Worm (Caenorhabditis elegans): ENCODE data around the gene sshk-1.

sshk-1 gene

ce11 chrV:20815842-20816241 lies at the start of gene sshk-1:
Gene sshk-1 (plus strand): TSS chrV:20816142.
- TF ChIP-seq tra-4 (tag; optimal IDR thresholded peaks at IDR 0.05) (no peak), pes-1 (GFP tag; IDR thresholded peaks at IDR 0.05) (no peak), ets-7 (tag; optimal IDR thresholded peaks at IDR 0.05) (no peak), ceh-13 (GFP tag; optimal IDR thresholded peaks at IDR 0.05) (no peak), hmg-4 (GFP tag; optimal IDR thresholded peaks at IDR 0.05) (no peak), hmbx-1 (tag; optimal IDR thresholded peaks at IDR 0.05) (no peak)

ce11 chrV:20770061-20770460 lies 45.9 kb upstream of the sshk-1 start, which contains the start of gene elp-1:
Gene elp-1 (minus strand): TSS chrV:20770161.
- TF ChIP-seq hnd-1 (tag; optimal IDR thresholded peaks at IDR 0.05) (no peak), aly-1 (tag; optimal IDR thresholded peaks at IDR 0.05) (no peak), tbx-37 (GFP tag; conservative IDR thresholded peaks at IDR 0.05) (no peak), sea-1 (GFP tag; conservative IDR thresholded peaks at IDR 0.05) (no peak), scrt-1 (GFP tag; IDR thresholded peaks at IDR 0.05) (no peak), ceh-36 (tag; optimal IDR thresholded peaks at IDR 0.05) (no peak), ets-7 (tag; optimal IDR thresholded peaks at IDR 0.05) (no peak), tbx-11 (GFP tag; IDR thresholded peaks at IDR 0.05) (no peak)

ce11 chrV:20770846-20771245 lies 45.1 kb upstream of the sshk-1 start:
- TF ChIP-seq hnd-1 (tag; optimal IDR thresholded peaks at IDR 0.05), result no peak
- no peak for TF ChIP-seq B0310.2 (tag; optimal IDR thresholded peaks at IDR 0.05)
- no peak for TF ChIP-seq sea-1 (GFP tag; conservative IDR thresholded peaks at IDR 0.05)
- no peak for TF ChIP-seq ceh-13 (GFP tag; optimal IDR thresholded peaks at IDR 0.05)
- TF ChIP-seq scrt-1 (GFP tag; IDR thresholded peaks at IDR 0.05), result no peak
- no peak for TF ChIP-seq hmbx-1 (tag; optimal IDR thresholded peaks at IDR 0.05)
- TF ChIP-seq F13C5.2 (tag; optimal IDR thresholded peaks at IDR 0.05), result no peak
- no peak for TF ChIP-seq ceh-36 (tag; optimal IDR thresholded peaks at IDR 0.05)
- TF ChIP-seq pes-1 (GFP tag; IDR thresholded peaks at IDR 0.05), result no peak
- TF ChIP-seq tbx-37 (GFP tag; conservative IDR thresholded peaks at IDR 0.05), result no peak
- TF ChIP-seq ama-1 (optimal IDR thresholded peaks at IDR 0.05), result no peak
- TF ChIP-seq tra-4 (tag; optimal IDR thresholded peaks at IDR 0.05), result no peak
- no peak for TF ChIP-seq tbx-11 (GFP tag; IDR thresholded peaks at IDR 0.05)

ce11 chrV:20771702-20772101 lies 44.2 kb upstream of the sshk-1 start:
- no peak for TF ChIP-seq ceh-13 (GFP tag; optimal IDR thresholded peaks at IDR 0.05)
- no peak for TF ChIP-seq pes-1 (GFP tag; IDR thresholded peaks at IDR 0.05)

ce11 chrV:20773647-20774046 lies 42.3 kb upstream of the sshk-1 start, which contains the start of gene F38A6.5:
Gene F38A6.5 (minus strand): TSS chrV:20773747.
- no peak for TF ChIP-seq tbx-37 (GFP tag; conservative IDR thresholded peaks at IDR 0.05)
- TF ChIP-seq tra-4 (tag; optimal IDR thresholded peaks at IDR 0.05), result no peak
- TF ChIP-seq hmbx-1 (tag; optimal IDR thresholded peaks at IDR 0.05), result no peak
- TF ChIP-seq B0310.2 (tag; optimal IDR thresholded peaks at IDR 0.05), result no peak
- TF ChIP-seq sea-1 (GFP tag; conservative IDR thresholded peaks at IDR 0.05), result no peak
- TF ChIP-seq hmg-4 (GFP tag; optimal IDR thresholded peaks at IDR 0.05), result no peak
- TF ChIP-seq aly-1 (tag; optimal IDR thresholded peaks at IDR 0.05), result no peak
- TF ChIP-seq tbx-11 (GFP tag; IDR thresholded peaks at IDR 0.05), result no peak

- TF ChIP-seq hmbx-1 (tag; optimal IDR thresholded peaks at IDR 0.05) (no peak), ama-1 (optimal IDR thresholded peaks at IDR 0.05) (no peak), F13C5.2 (tag; optimal IDR thresholded peaks at IDR 0.05) (no peak), tra-4 (tag; optimal IDR thresholded peaks at IDR 0.05) (no peak), hmg-4 (GFP tag; optimal IDR thresholded peaks at IDR 0.05) (no peak), pes-1 (GFP tag; IDR thresholded peaks at IDR 0.05) (no peak), tbx-11 (GFP tag; IDR thresholded peaks at IDR 0.05) (no peak), ceh-36 (tag; optimal IDR thresholded peaks at IDR 0.05) (no peak), ceh-13 (GFP tag; optimal IDR thresholded peaks at IDR 0.05) (no peak), tbx-37 (GFP tag; conservative IDR thresholded peaks at IDR 0.05) (no peak), B0310.2 (tag; optimal IDR thresholded peaks at IDR 0.05) (no peak), sea-1 (GFP tag; conservative IDR thresholded peaks at IDR 0.05) (no peak), scrt-1 (GFP tag; IDR thresholded peaks at IDR 0.05) (no peak), aly-1 (tag; optimal IDR thresholded peaks at IDR 0.05) (no peak), flt-1 (GFP tag; IDR thresholded peaks at IDR 0.05) (no peak), hnd-1 (tag; optimal IDR thresholded peaks at IDR 0.05) (no peak), ets-7 (tag; optimal IDR thresholded peaks at IDR 0.05) (no peak)
These were observed 40.7 kb upstream of the sshk-1 start, which contains the start of gene F38A6.4 for ce11 chrV:20775269-20775668. Gene F38A6.4 (minus strand): TSS chrV:20775369.

ce11 chrV:20776761-20777160 lies 39.2 kb upstream of the sshk-1 start:
- TF ChIP-seq B0310.2 (tag; optimal IDR thresholded peaks at IDR 0.05) (no peak), tbx-11 (GFP tag; IDR thresholded peaks at IDR 0.05) (no peak)

- TF ChIP-seq hmg-4 (GFP tag; optimal IDR thresholded peaks at IDR 0.05) (peak; percentile 10), F13C5.2 (tag; optimal IDR thresholded peaks at IDR 0.05) (peak; percentile 21), pes-1 (GFP tag; IDR thresholded peaks at IDR 0.05) (no peak)
These were observed 37.7 kb upstream of the sshk-1 start for ce11 chrV:20778257-20778697.

- TF ChIP-seq F13C5.2 (tag; optimal IDR thresholded peaks at IDR 0.05), result no peak
- no peak for TF ChIP-seq ceh-13 (GFP tag; optimal IDR thresholded peaks at IDR 0.05)
- no peak for TF ChIP-seq tra-4 (tag; optimal IDR thresholded peaks at IDR 0.05)
These were observed 37.1 kb upstream of the sshk-1 start for ce11 chrV:20778886-20779285.

Measured in whole organism, early embryonic.